Worm (Caenorhabditis elegans) whole organism, mixed stage, embryonic: ENCODE measurements around the gene ZK637.14.

Experiments used
- bed-3 ChIP-seq: fragments of 200-800 bp; sonication (Bioruptor generic); optimal IDR thresholded peaks from 3 replicates; lab custom pipeline; 2018; ENCODE audit warnings: mild to moderate bottlenecking, missing genetic modification characterization, moderate library complexity, missing compliant biosample characterization
- ceh-43 ChIP-seq: fragments of 200-800 bp; sonication (Bioruptor generic); optimal IDR thresholded peaks from 2 replicates; lab custom pipeline; 2018; ENCODE audit warnings: mild to moderate bottlenecking, missing genetic modification characterization, moderate library complexity, missing compliant biosample characterization
- ceh-83 ChIP-seq: fragments of 200-800 bp; sonication (Bioruptor generic); optimal IDR thresholded peaks from 2 replicates; lab custom pipeline; 2018; ENCODE audit warnings: mild to moderate bottlenecking, missing genetic modification characterization, missing compliant biosample characterization
- ces-1 ChIP-seq: fragments of 150-350 bp; optimal IDR thresholded peaks from 2 replicates; lab custom pipeline; 2014; ENCODE audit warnings: missing biosample characterization, missing genetic modification reagents, missing genetic modification characterization
- cnd-1 ChIP-seq: fragments of 200-800 bp; sonication (Bioruptor generic); optimal IDR thresholded peaks from 2 replicates; lab custom pipeline; 2018; ENCODE audit warnings: mild to moderate bottlenecking, missing genetic modification characterization, missing compliant biosample characterization
- drap-1 ChIP-seq: fragments of 200-800 bp; sonication (Bioruptor generic); optimal IDR thresholded peaks from 3 replicates; lab custom pipeline; 2018; ENCODE audit warnings: mild to moderate bottlenecking, missing genetic modification characterization, missing compliant biosample characterization
- elt-1 ChIP-seq: sonication (generic microtip); optimal IDR thresholded peaks from 2 replicates; lab custom pipeline; 2017; ENCODE audit warnings: missing genetic modification characterization, mild to moderate bottlenecking, missing compliant biosample characterization, antibody characterized with exemption, moderate library complexity, borderline replicate concordance; ENCODE audit not compliant: insufficient read depth
- elt-3 ChIP-seq: fragments of 150-350 bp; optimal IDR thresholded peaks from 2 replicates; lab custom pipeline; 2014; ENCODE audit warnings: missing biosample characterization, missing genetic modification characterization
- ham-2 ChIP-seq: fragments of 200-800 bp; sonication (Bioruptor generic); optimal IDR thresholded peaks from 2 replicates; lab custom pipeline; 2018; ENCODE audit warnings: mild to moderate bottlenecking, missing genetic modification characterization, missing compliant biosample characterization
- hlh-1 ChIP-seq: fragments of 150-350 bp; optimal IDR thresholded peaks from 2 replicates; lab custom pipeline; 2014; ENCODE audit warnings: missing biosample characterization, missing genetic modification reagents, missing genetic modification characterization
- lin-13 ChIP-seq: fragments of 150-350 bp; optimal IDR thresholded peaks from 2 replicates; lab custom pipeline; 2014; ENCODE audit warnings: missing biosample characterization, missing genetic modification characterization
- lin-32 ChIP-seq: fragments of 200-800 bp; sonication (Bioruptor generic); optimal IDR thresholded peaks from 2 replicates; lab custom pipeline; 2018; ENCODE audit warnings: mild to moderate bottlenecking, missing genetic modification characterization, missing compliant biosample characterization
- lsy-2 ChIP-seq: fragments of 150-350 bp; optimal IDR thresholded peaks from 2 replicates; lab custom pipeline; 2014; ENCODE audit warnings: missing biosample characterization, missing genetic modification characterization
- mab-5 ChIP-seq: fragments of 150-350 bp; optimal IDR thresholded peaks from 2 replicates; lab custom pipeline; 2014; ENCODE audit warnings: missing biosample characterization, missing genetic modification characterization
- mep-1 ChIP-seq: fragments of 150-350 bp; optimal IDR thresholded peaks from 2 replicates; lab custom pipeline; 2017; ENCODE audit warnings: missing biosample characterization, missing genetic modification reagents, missing genetic modification characterization, inconsistent platforms
- mls-2 ChIP-seq: sonication (generic microtip); optimal IDR thresholded peaks from 2 replicates; lab custom pipeline; 2016; ENCODE audit warnings: mild to moderate bottlenecking, missing genetic modification characterization, moderate library complexity, missing compliant biosample characterization
- nhr-12 ChIP-seq: fragments of 150-350 bp; optimal IDR thresholded peaks from 2 replicates; lab custom pipeline; 2014; ENCODE audit warnings: missing biosample characterization, missing genetic modification characterization
- nhr-2 ChIP-seq: fragments of 150-350 bp; optimal IDR thresholded peaks from 2 replicates; lab custom pipeline; 2014; ENCODE audit warnings: missing biosample characterization, missing genetic modification characterization
- nhr-237 ChIP-seq: fragments of 150-350 bp; optimal IDR thresholded peaks from 2 replicates; lab custom pipeline; 2014; ENCODE audit warnings: missing biosample characterization, missing genetic modification characterization
- nhr-28 ChIP-seq: fragments of 150-350 bp; optimal IDR thresholded peaks from 2 replicates; lab custom pipeline; 2014; ENCODE audit warnings: missing biosample characterization, missing genetic modification characterization
- pha-4 ChIP-seq: fragments of 150-350 bp; optimal IDR thresholded peaks from 2 replicates; lab custom pipeline; 2018; ENCODE audit warnings: missing biosample characterization, missing genetic modification reagents, missing genetic modification characterization
- sem-2 ChIP-seq: fragments of 200-800 bp; sonication (Bioruptor generic); optimal IDR thresholded peaks from 2 replicates; lab custom pipeline; 2018; ENCODE audit warnings: mild to moderate bottlenecking, missing genetic modification characterization, missing compliant biosample characterization
- snpc-4 ChIP-seq: fragments of 150-350 bp; optimal IDR thresholded peaks from 2 replicates; lab custom pipeline; 2014; ENCODE audit warnings: missing biosample characterization, missing genetic modification characterization
- sptf-1 ChIP-seq: sonication (generic microtip); optimal IDR thresholded peaks from 2 replicates; lab custom pipeline; 2017; ENCODE audit warnings: mild to moderate bottlenecking, missing genetic modification characterization, moderate library complexity, missing compliant biosample characterization
- tbx-8 ChIP-seq: fragments of 200-800 bp; sonication (Bioruptor generic); optimal IDR thresholded peaks from 2 replicates; lab custom pipeline; 2018; ENCODE audit warnings: mild to moderate bottlenecking, missing genetic modification characterization, moderate library complexity, missing compliant biosample characterization
- unc-120 ChIP-seq: sonication (generic microtip); optimal IDR thresholded peaks from 2 replicates; lab custom pipeline; 2017; ENCODE audit warnings: missing genetic modification characterization, missing compliant biosample characterization; ENCODE audit not compliant: poor library complexity, severe bottlenecking
- unc-39 ChIP-seq: fragments of 150-350 bp; optimal IDR thresholded peaks from 2 replicates; lab custom pipeline; 2014; ENCODE audit warnings: missing biosample characterization, missing genetic modification characterization
- unc-62 ChIP-seq: fragments of 150-350 bp; optimal IDR thresholded peaks from 2 replicates; lab custom pipeline; 2014; ENCODE audit warnings: missing biosample characterization, missing genetic modification reagents, missing genetic modification characterization
- zip-8 ChIP-seq: fragments of 150-350 bp; optimal IDR thresholded peaks from 2 replicates; lab custom pipeline; 2014; ENCODE audit warnings: missing biosample characterization, missing genetic modification characterization
- ztf-11 ChIP-seq: fragments of 150-350 bp; optimal IDR thresholded peaks from 2 replicates; lab custom pipeline; 2014; ENCODE audit warnings: missing biosample characterization, missing genetic modification characterization

Gene ZK637.14

ce11 chrIII:8886309-8886708, 2.6 kb downstream of the ZK637.14 start:
- no peak for TF ChIP-seq lin-13
- TF ChIP-seq elt-1, result no peak
- no peak for TF ChIP-seq ztf-11 (tag; lab: Kevin White, UChicago)
- TF ChIP-seq nhr-12 (tag; lab: Kevin White, UChicago), result no peak
- no peak for TF ChIP-seq bed-3 (GFP tag; lab: Kevin White, UChicago)
- peak; percentile 45 for TF ChIP-seq ces-1 (GFP tag; lab: Kevin White, UChicago)
- TF ChIP-seq mls-2, result no peak
- TF ChIP-seq sptf-1 (tag; lab: Kevin White, UChicago), result peak; percentile 10
- no peak for TF ChIP-seq elt-3
- no peak for TF ChIP-seq unc-120 (tag; lab: Kevin White, UChicago)
- TF ChIP-seq unc-39 (tag; lab: Kevin White, UChicago), result no peak

- TF ChIP-seq lin-32 (no peak), elt-3 (no peak), pha-4 (tag; lab: Kevin White, UChicago) (no peak), ces-1 (GFP tag; lab: Kevin White, UChicago) (no peak), mls-2 (no peak), snpc-4 (tag; lab: Kevin White, UChicago) (no peak), ham-2 (no peak), drap-1 (GFP tag; lab: Kevin White, UChicago) (no peak), sem-2 (no peak), unc-120 (tag; lab: Kevin White, UChicago) (no peak), elt-1 (no peak), mep-1 (tag; lab: Kevin White, UChicago) (no peak), ceh-43 (no peak)
Measured at ce11 chrIII:8885150-8885549, 3.8 kb downstream of the ZK637.14 start, which contains the start of gene svop-1. TSS of gene svop-1 (minus strand) at chrIII:8885488.

- TF ChIP-seq lsy-2 (tag; lab: Kevin White, UChicago) (no peak), ceh-83 (no peak), hlh-1 (tag; lab: Kevin White, UChicago) (no peak), elt-3 (no peak)
Measured at ce11 chrIII:8882333-8882732, 6.6 kb downstream of the ZK637.14 start.

ce11 chrIII:8878960-8879359, 10.0 kb downstream of the ZK637.14 start:
- TF ChIP-seq nhr-2 (tag; lab: Kevin White, UChicago) (no peak), ztf-11 (tag; lab: Kevin White, UChicago) (no peak), cnd-1 (tag; lab: Kevin White, UChicago) (no peak), nhr-12 (tag; lab: Kevin White, UChicago) (no peak), tbx-8 (GFP tag; lab: Kevin White, UChicago) (no peak), unc-120 (tag; lab: Kevin White, UChicago) (no peak), unc-39 (tag; lab: Kevin White, UChicago) (no peak), ceh-43 (no peak), lin-13 (no peak), lsy-2 (tag; lab: Kevin White, UChicago) (no peak), nhr-237 (tag; lab: Kevin White, UChicago) (no peak), ham-2 (no peak), ceh-83 (no peak), mab-5 (tag; lab: Kevin White, UChicago) (no peak), ces-1 (GFP tag; lab: Kevin White, UChicago) (no peak), unc-62 (GFP tag; lab: Kevin White, UChicago) (no peak), nhr-28 (tag; lab: Kevin White, UChicago) (no peak), lin-32 (no peak), zip-8 (tag; lab: Kevin White, UChicago) (no peak)
- TF ChIP-seq, all 35 proteins: peak for 0

- TF ChIP-seq ham-2, result no peak
- TF ChIP-seq ces-1 (GFP tag; lab: Kevin White, UChicago), result peak; percentile 91
- TF ChIP-seq tbx-8 (GFP tag; lab: Kevin White, UChicago), result no peak
Measured at ce11 chrIII:8877002-8877401, 12.0 kb downstream of the ZK637.14 start, which contains the start of gene K01F9.2. TSS of gene K01F9.2 (minus strand) at chrIII:8877128.
